Fruit fly (Drosophila melanogaster) S2 (cell line): ENCODE measurements around the gene CG7376.

ENCODE experiments used
- CG8478 ChIP-seq: fragments of >200 bp; optimal IDR thresholded peaks from 2 replicates; lab custom pipeline; 2018
- CTCF ChIP-seq, 2 experiments: fragments of >200 bp; optimal IDR thresholded peaks; 2 replicates each; lab custom pipeline; 2018

DNA sequence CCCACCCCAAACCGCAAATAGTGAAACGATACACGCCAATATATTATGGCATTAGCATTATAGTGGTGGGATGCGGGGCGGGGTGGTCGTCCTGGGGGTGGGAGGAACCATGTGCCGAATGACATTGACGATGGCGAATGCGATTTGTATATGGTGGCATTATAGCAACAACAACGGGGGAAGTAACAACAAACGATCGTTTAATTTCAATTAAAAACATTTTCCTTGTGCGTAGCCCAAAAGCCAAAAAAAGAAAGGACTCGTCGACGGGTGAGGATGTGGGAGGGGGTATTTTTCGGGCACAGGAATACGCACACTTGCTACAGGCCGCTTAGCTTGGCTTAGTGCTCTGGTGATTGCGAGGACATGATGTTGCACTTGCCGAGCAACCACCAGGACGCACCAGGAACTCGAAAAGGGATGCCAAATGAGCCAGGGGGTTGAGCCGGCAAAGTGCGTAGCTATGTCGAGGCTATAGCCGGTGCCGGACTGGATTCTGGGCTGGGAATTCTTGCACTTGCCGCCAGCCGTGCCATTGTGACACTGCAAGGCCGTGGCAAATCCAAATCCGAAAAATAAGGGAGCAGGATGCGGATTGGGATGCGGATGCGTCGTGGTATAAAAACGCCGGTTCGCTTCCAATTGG is 11.4 kb upstream of the CG7376 start, which contains the start of gene Prdm13:
- no peak for TF ChIP-seq CG8478 (lab: Kevin White, UChicago)
- no peak for TF ChIP-seq CTCF (optimal IDR thresholded peaks at IDR 0.05; lab: Kevin White, UChicago)
